Fruit fly (Drosophila melanogaster) whole organism, embryonic: ENCODE measurements around the gene CG31775.

Experiments used
- Awh ChIP-seq: fragments of 200-800 bp; sonication (Bioruptor generic); IDR thresholded peaks from 2 replicates; pipeline ENCODE4, ENCODE4 v1.3.6; 2022; ENCODE audit warnings: missing biosample characterization, missing genetic modification characterization
- Blimp-1 ChIP-seq: fragments of 200-800 bp; sonication (Bioruptor generic); optimal IDR thresholded peaks from 3 replicates; lab custom pipeline; 2018; ENCODE audit warnings: missing biosample characterization, missing genetic modification characterization, mild to moderate bottlenecking, moderate library complexity, missing genetic modification reagents
- BtbVII ChIP-seq: fragments of 200-800 bp; sonication (Bioruptor generic); optimal IDR thresholded peaks from 3 replicates; lab custom pipeline; 2017; ENCODE audit warnings: missing biosample characterization, mild to moderate bottlenecking, missing genetic modification characterization
- CG4360 ChIP-seq: fragments of 200-800 bp; sonication (Bioruptor generic); IDR thresholded peaks from 2 replicates; pipeline ENCODE4 v1.3.6; 2022; ENCODE audit warnings: missing biosample characterization, missing genetic modification characterization
- CG5245 ChIP-seq: fragments of 200-800 bp; sonication (Bioruptor generic); optimal IDR thresholded peaks from 3 replicates; lab custom pipeline; 2016; ENCODE audit warnings: missing biosample characterization, missing genetic modification characterization
- CG6689 ChIP-seq: fragments of 200-800 bp; sonication (Bioruptor generic); IDR thresholded peaks from 2 replicates; pipeline ENCODE4 v1.3.6; 2022; ENCODE audit warnings: missing biosample characterization, missing genetic modification characterization
- Ets65A ChIP-seq: fragments of 200-800 bp; sonication (Bioruptor generic); peaks from one replicate; lab custom pipeline; 2016; ENCODE audit warnings: missing biosample characterization, missing genetic modification characterization
- Hr3 ChIP-seq: fragments of 200-800 bp; sonication (Bioruptor generic); optimal IDR thresholded peaks from 3 replicates; lab custom pipeline; 2016; ENCODE audit warnings: missing biosample characterization, missing genetic modification characterization
- Hr39 ChIP-seq: fragments of >200 bp; optimal IDR thresholded peaks from 2 replicates; lab custom pipeline; 2017
- Med ChIP-seq: fragments of 200-800 bp; sonication (Bioruptor generic); peaks from one replicate; lab custom pipeline; 2016; ENCODE audit warnings: missing biosample characterization, missing genetic modification characterization, mild to moderate bottlenecking, inconsistent platforms, moderate library complexity
- Opbp ChIP-seq: fragments of 200-800 bp; sonication (Bioruptor generic); IDR thresholded peaks from 3 replicates; pipeline ENCODE4 v1.3.6; 2022; ENCODE audit warnings: missing biosample characterization, missing genetic modification characterization; ENCODE audit not compliant: partially characterized antibody
- abd-A ChIP-seq: fragments of 200-800 bp; sonication (Bioruptor generic); optimal IDR thresholded peaks from 3 replicates; lab custom pipeline; 2019; ENCODE audit warnings: missing biosample characterization, mild to moderate bottlenecking, missing genetic modification characterization, moderate library complexity
- bbx ChIP-seq: fragments of 200-800 bp; sonication (Bioruptor generic); IDR thresholded peaks from 2 replicates; pipeline ENCODE4 v1.3.6; 2022; ENCODE audit warnings: missing biosample characterization, missing genetic modification characterization; ENCODE audit not compliant: partially characterized antibody
- chinmo ChIP-seq: fragments of 200-800 bp; sonication (Bioruptor generic); IDR thresholded peaks from 4 replicates; pipeline ENCODE4 v1.3.6; 2022; ENCODE audit warnings: missing biosample characterization, missing genetic modification characterization; ENCODE audit not compliant: partially characterized antibody
- chm ChIP-seq: fragments of 200-800 bp; sonication (Bioruptor generic); IDR thresholded peaks from 2 replicates; pipeline ENCODE4 v1.3.6; 2022; ENCODE audit warnings: missing biosample characterization, missing genetic modification characterization
- corto ChIP-seq: fragments of 200-800 bp; sonication (Bioruptor generic); optimal IDR thresholded peaks from 2 replicates; lab custom pipeline; 2016; ENCODE audit warnings: missing biosample characterization, mild to moderate bottlenecking, missing genetic modification characterization, moderate library complexity
- disco-r ChIP-seq: fragments of 200-800 bp; sonication (Bioruptor generic); optimal IDR thresholded peaks from 2 replicates; lab custom pipeline; 2016; ENCODE audit warnings: missing biosample characterization, missing genetic modification characterization
- grau ChIP-seq: fragments of 200-800 bp; optimal IDR thresholded peaks from 3 replicates; lab custom pipeline; 2019; ENCODE audit warnings: missing biosample characterization, mild to moderate bottlenecking, missing genetic modification characterization, moderate library complexity
- ham ChIP-seq: fragments of 200-800 bp; sonication (Bioruptor generic); IDR thresholded peaks from 2 replicates; pipeline ENCODE4 v1.3.6; 2022; ENCODE audit warnings: missing biosample characterization, missing genetic modification characterization
- lov ChIP-seq, 2 experiments: fragments of 200-800 bp in 1 of 2; fragments of >200 bp in 1 of 2; sonication (Bioruptor generic) in 1 of 2; IDR thresholded peaks in 1 of 2; optimal IDR thresholded peaks in 1 of 2; 2 replicates in 1 of 2; 3 replicates in 1 of 2; pipeline versions ENCODE4 v1.3.6 to Lab custom; 2017 to 2022; ENCODE audit warnings: missing biosample characterization in 1 of 2, missing genetic modification characterization in 1 of 2
- sens ChIP-seq: fragments of 200-800 bp; sonication (Bioruptor generic); peaks from one replicate; lab custom pipeline; 2016; ENCODE audit warnings: missing biosample characterization, missing genetic modification characterization
- sens-2 ChIP-seq: fragments of 200-800 bp; sonication (Bioruptor generic); IDR thresholded peaks from 2 replicates; pipeline ENCODE4 v1.3.6; 2022; ENCODE audit warnings: missing biosample characterization, missing genetic modification characterization
- sisA ChIP-seq: fragments of 200-800 bp; sonication (Bioruptor generic); IDR thresholded peaks from 2 replicates; pipeline ENCODE4 v1.3.6; 2022; ENCODE audit warnings: missing biosample characterization, missing genetic modification characterization

Gene CG31775

dm6 chr2L:14688274-14688840 is 49.2 kb downstream of the CG31775 start:
- peak; percentile 76 for TF ChIP-seq Med (GFP tag; lab: Kevin White, UChicago)
- no peak for TF ChIP-seq sens-2 (GFP tag; lab: Robert Waterston, UW)
- no peak for TF ChIP-seq ham (GFP tag; lab: Robert Waterston, UW)
- peak; percentile 71 for TF ChIP-seq CG4360 (GFP tag; lab: Robert Waterston, UW)
- TF ChIP-seq grau (tag; lab: Kevin White, UChicago) = peak; percentile 15
- TF ChIP-seq Hr39 (lab: Kevin White, UChicago) = no peak
- TF ChIP-seq chm (GFP tag; lab: Robert Waterston, UW) = peak; percentile 77; the same call in 1 of the 2 replicates
- TF ChIP-seq Ets65A = peak; percentile 15
- 0 out of 2 replicates have a peak, but pooled peaks have one; percentile 14 for TF ChIP-seq CG6689 (GFP tag; lab: Robert Waterston, UW)
- TF ChIP-seq Opbp (GFP tag; lab: Robert Waterston, UW) = 0 out of 3 replicates have a peak, but pooled peaks have one; percentile 17
- TF ChIP-seq sens (GFP tag; lab: Kevin White, UChicago) = peak; percentile 68

dm6 chr2L:14687359-14687758 is 50.2 kb downstream of the CG31775 start:
- TF ChIP-seq bbx (GFP tag; lab: Robert Waterston, UW) (no peak), BtbVII (no peak), sisA (GFP tag; lab: Robert Waterston, UW) (no peak), disco-r (GFP tag; lab: Kevin White, UChicago) (no peak), chinmo (GFP tag; lab: Robert Waterston, UW) (no peak), CG5245 (GFP tag; lab: Kevin White, UChicago) (no peak), Blimp-1 (peak; percentile 94), Awh (GFP tag; lab: Robert Waterston, UW) (0 out of 2 replicates have a peak, but pooled peaks have one; percentile 28), corto (GFP tag; lab: Kevin White, UChicago) (no peak), lov (optimal IDR thresholded peaks at IDR 0.05; lab: Kevin White, UChicago) (no peak), lov (GFP tag; IDR thresholded peaks at IDR 0.05; lab: Robert Waterston, UW) (no peak), Hr3 (GFP tag; lab: Kevin White, UChicago) (no peak), abd-A (peak; percentile 37)
- TF ChIP-seq, all 482 proteins: peak for 3
